Fruit fly (Drosophila melanogaster): ENCODE data around the gene CG2260.

The CG2260 gene

DNA sequence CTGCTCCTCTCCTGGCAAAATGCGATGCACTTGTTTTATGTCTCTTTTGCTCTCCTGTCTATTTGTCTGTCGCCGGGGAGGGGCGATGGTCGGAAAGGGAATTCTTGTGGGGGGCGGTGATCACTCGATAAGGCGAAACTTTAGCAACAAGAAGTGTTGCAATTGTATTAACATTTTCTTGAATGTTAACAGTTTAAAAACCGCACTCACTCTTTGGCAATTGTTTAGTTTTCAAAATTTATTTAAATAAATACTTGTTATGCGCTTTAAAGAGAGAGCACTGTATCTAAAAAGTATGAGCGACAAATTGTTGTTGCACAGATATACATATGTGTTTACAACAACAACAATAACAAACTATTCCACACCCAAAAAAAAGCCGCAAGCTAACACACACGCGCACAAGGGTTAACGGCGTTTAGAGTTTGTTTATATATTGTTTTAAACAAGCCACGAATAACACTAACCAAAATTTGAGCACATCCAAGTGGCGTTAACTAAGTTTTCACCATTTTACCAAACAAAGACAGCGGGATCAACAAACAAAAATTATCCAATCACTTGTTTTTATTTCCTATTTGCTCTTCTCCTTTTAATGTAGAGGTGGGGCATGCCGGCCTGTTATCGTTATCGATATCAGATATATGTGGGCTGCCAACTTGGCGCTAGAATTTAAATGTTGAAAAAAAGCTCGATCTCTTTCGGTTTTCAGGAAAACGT lies 19.3 kb downstream of the CG2260 start, which contains the start of gene CG2258:
Gene CG2258 (minus strand): TSS at position 617 of the 720 bp plus-strand sequence.
- TF ChIP-seq Sin3A (optimal IDR thresholded peaks at IDR 0.05) (no peak), h (optimal IDR thresholded peaks at IDR 0.05) (no peak), ttk (optimal IDR thresholded peaks at IDR 0.05) (no peak), psq (optimal IDR thresholded peaks at IDR 0.05) (no peak), insv (optimal IDR thresholded peaks at IDR 0.05) (no peak), Myc (optimal IDR thresholded peaks at IDR 0.05) (no peak)

DNA sequence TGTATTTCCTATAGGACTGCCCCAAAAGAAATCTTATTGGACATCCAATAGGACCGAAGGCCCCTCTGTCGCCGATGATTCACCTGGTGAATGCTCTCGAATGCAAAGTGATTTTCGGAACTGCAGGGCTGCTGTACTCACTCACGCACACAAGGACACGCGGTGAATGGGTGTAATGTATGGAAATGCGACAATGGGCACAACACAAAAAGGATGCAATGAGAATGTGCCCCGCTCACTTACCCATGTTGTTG lies 20.2 kb downstream of the CG2260 start:
- no peak for TF ChIP-seq psq (optimal IDR thresholded peaks at IDR 0.05)
- TF ChIP-seq Myc (optimal IDR thresholded peaks at IDR 0.05): no peak
- no peak for TF ChIP-seq h (optimal IDR thresholded peaks at IDR 0.05)
- TF ChIP-seq insv (optimal IDR thresholded peaks at IDR 0.05): no peak

DNA sequence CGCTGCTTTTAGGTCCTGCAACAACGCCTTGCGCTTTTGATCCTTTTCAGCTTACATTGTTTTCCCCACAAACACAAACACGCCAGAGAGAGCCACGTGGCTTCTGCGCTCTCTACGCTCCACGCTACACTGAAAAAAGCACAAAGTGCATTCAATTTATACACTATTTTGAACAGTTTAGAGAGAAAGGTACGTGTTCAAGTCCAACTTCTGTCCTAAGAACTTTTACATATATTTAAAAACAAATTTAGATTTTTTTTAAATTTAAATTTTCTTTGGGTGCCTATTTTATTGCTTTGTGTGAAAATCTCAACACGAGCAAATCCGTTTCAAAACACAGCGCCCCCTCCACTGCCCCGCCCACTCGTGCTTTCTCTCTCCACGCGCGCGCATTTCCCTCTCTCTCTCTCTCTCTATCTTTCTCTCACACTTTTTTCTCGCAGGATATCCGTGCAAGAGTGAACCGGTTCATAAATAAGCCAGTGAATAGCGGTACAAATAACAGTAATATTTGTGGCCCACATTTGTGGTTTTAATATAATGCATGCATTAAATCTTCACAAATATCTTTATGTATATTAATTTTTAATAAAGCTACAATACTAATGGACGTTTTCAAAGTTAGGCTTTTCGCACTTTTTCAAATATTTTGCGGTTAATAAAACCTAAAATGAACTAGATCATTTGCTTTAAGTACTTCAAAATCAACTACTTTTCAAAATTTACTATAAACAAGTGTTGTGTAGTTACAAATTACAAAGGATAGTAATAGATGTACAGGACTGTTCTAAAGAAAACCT lies 20.7 kb downstream of the CG2260 start:
- TF ChIP-seq h (optimal IDR thresholded peaks at IDR 0.05): no peak
- TF ChIP-seq insv (optimal IDR thresholded peaks at IDR 0.05): no peak
- no peak for TF ChIP-seq Sin3A (optimal IDR thresholded peaks at IDR 0.05)
- TF ChIP-seq ttk (optimal IDR thresholded peaks at IDR 0.05): no peak
- no peak for TF ChIP-seq Myc (optimal IDR thresholded peaks at IDR 0.05)
- TF ChIP-seq psq (optimal IDR thresholded peaks at IDR 0.05): no peak

DNA sequence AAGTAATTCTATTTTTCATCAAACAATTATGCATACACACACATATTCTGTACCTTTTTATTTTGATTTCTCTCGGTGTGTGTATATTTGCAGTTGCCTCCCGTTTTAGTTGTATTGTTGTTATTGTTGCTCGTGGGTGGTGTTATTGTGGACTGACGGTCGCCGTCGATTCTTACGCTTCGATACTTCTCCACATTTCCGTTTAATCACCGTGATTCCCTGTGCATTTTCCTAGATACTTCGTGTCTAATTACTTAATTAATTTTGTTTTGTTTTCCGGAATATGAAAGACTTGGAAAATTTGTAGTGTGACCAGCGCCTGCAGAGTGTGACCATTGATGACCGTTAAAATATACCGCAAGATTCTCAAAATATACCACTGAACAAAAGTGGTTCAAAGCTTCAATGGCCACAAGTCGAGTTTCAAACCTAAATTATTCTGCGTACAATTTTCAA lies 27.2 kb downstream of the CG2260 start, which contains the start of gene UbcE2H:
Gene UbcE2H (minus strand): TSS at position 343 of the 456 bp plus-strand sequence.
- TF ChIP-seq Sin3A (optimal IDR thresholded peaks at IDR 0.05): no peak

DNA sequence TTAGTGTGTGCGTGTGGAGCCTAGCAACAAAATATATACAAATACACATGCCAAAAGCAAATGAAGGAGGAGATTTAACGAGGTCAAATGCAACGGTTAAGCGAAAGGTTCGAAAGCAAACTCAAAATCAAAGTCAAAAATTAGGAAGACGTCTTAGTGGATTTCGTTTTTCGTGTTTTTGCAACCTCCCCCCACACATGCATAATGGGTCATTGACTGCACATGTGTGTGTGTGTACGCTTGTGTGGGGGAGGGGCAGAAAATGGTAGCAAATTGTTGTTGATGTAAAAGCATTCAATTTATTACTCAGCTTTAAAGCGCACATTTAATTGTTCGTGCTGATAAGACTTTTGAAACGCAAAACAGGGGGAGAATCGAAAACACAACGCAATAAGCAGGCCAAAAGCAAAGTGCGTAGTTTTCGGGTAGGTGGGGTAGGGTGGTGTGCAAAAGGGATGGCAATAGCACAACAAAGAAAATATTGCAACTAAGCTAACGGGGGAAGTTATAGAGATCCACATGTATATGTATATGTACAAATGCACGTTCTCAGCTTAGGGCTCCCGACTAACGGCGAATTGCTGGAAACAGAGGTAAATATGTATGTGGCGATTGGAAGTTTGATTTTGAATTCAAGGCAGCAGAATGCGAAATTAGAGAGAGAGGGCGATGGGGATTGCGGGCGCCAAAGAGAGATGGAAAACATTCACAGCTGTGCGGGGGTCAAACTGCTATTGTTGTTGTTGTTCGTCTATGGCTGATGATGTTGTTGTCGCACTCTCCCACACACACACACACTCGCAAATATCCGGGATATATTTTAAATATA lies 27.8 kb downstream of the CG2260 start:
- TF ChIP-seq Myc (optimal IDR thresholded peaks at IDR 0.05): no peak
- no peak for TF ChIP-seq ttk (optimal IDR thresholded peaks at IDR 0.05)
- TF ChIP-seq Sin3A (optimal IDR thresholded peaks at IDR 0.05): no peak
- no peak for TF ChIP-seq insv (optimal IDR thresholded peaks at IDR 0.05)
- no peak for TF ChIP-seq psq (optimal IDR thresholded peaks at IDR 0.05)
- no peak for TF ChIP-seq h (optimal IDR thresholded peaks at IDR 0.05)

DNA sequence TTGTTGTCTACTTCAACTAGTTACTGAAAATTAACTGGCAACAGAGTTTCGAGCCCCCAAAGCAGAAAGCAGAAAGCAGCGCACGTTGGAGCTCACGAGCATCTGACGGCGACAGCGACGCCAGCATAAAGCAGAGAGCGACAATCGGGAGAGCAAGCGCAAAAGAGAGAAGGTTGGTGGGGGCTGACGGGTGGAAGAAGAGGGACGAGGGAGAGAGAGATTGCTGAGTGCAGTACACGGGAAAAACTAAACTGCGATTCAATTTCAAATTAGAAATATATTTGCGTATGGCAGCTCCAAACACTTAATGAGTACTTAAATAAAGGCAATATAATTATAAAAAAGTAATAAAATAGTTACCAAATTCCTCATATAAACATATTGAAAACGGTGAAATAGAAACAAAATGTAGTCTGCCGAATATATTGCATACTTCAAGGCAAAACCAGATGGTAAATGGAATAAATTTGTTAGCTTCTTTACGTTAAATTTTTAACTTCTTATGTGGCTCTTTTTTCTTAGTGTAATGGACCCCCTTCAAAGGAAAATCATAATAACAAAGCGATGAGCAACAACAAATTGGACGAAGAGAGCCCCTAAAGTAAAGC lies 28.8 kb downstream of the CG2260 start:
- TF ChIP-seq psq (optimal IDR thresholded peaks at IDR 0.05) (no peak), Sin3A (optimal IDR thresholded peaks at IDR 0.05) (no peak), Myc (optimal IDR thresholded peaks at IDR 0.05) (no peak), insv (optimal IDR thresholded peaks at IDR 0.05) (no peak), h (optimal IDR thresholded peaks at IDR 0.05) (no peak), ttk (optimal IDR thresholded peaks at IDR 0.05) (no peak)

DNA sequence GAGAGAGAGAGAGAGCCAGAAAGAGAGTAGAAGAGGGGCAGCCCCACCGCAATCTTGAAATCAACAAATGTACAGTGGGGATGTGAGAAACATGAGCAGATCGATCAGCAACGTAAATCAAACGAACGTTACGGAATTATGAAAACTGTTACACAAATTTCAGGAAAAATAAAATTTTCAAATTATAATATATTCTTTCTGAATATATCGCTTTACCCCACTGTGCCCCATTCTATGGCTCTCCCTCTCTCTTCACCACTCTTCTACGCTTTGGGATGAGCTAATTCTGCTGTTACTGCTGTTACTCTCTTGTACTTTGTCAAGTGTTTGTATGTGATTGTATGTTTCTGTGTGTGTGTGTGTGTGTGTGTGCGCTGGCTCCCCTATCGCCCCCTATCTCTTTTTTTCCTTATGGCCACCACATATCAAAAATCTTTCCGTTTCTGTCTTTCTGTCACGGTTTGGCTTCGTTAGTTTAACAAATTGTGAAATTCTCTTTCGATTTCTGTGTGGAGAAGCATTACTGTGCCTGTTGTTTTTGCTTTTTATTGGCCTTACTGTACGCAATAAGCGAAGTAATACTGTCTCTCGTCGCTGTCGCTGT lies 29.8 kb downstream of the CG2260 start:
- TF ChIP-seq psq (optimal IDR thresholded peaks at IDR 0.05) (no peak), Myc (optimal IDR thresholded peaks at IDR 0.05) (no peak), h (optimal IDR thresholded peaks at IDR 0.05) (no peak), ttk (optimal IDR thresholded peaks at IDR 0.05) (no peak), Sin3A (optimal IDR thresholded peaks at IDR 0.05) (no peak), insv (optimal IDR thresholded peaks at IDR 0.05) (no peak)

DNA sequence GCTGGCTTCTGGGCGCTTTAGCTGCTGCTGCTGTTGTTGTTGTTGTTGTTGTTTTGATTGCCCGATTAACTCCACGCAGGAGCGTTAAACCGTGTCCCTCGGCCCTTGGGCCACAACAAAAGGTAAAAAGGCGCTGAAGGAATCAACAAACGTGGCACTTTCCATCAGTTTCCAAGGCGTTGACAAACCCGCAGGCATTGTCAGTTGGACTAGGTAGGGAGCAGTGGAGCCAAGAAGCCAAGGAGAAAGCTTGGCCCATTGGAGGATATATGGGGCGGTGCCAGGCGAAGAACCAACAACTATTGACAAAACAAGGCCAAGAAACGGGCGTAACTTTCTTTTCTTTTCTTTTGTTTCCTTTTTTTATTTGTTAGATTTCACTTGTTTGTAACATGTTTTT lies 33.8 kb downstream of the CG2260 start, which contains the start of gene CG2256:
Gene CG2256 (minus strand): TSS at position 101 of the 400 bp plus-strand sequence.
- TF ChIP-seq Sin3A (optimal IDR thresholded peaks at IDR 0.05) (no peak), insv (optimal IDR thresholded peaks at IDR 0.05) (no peak), h (optimal IDR thresholded peaks at IDR 0.05) (no peak), Myc (optimal IDR thresholded peaks at IDR 0.05) (no peak), psq (optimal IDR thresholded peaks at IDR 0.05) (no peak)

DNA sequence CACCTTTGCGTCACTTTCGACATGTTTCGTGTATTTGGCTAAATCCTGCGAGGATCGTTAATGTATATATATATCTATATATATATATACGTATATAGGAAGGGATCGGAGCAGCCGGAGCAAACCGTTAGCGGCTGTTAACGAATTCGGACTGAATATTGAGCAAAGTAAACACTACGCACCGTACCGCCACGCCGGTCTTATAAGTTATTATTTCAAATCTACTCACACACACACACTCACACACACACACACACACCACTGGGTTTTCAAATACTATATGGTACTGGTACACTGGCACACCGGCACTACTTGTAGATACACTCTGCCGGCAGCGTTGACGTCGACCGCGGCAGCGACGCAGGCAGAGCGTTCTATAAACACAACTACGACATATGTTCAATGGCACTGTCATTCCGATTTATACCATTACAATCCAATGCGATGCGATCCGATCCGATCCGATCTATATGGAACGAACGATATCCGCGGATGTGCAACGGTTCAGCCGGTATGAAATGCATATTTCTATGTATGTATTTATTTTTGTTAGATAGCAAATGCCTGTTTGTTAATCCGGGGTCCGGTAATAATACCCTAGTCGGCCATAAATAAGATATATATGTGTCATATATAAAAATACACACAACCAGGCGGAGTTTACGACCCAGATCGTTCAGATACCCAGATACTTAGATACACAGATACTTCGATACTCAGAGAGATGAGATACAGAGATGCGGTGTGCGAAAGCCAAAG lies 39.3 kb downstream of the CG2260 start, which contains the start of gene Ldsdh1:
Gene Ldsdh1 (minus strand): TSS at position 179 of the 759 bp plus-strand sequence.
- no peak for TF ChIP-seq Sin3A (optimal IDR thresholded peaks at IDR 0.05)
- TF ChIP-seq psq (optimal IDR thresholded peaks at IDR 0.05): no peak
- TF ChIP-seq insv (optimal IDR thresholded peaks at IDR 0.05): no peak

DNA sequence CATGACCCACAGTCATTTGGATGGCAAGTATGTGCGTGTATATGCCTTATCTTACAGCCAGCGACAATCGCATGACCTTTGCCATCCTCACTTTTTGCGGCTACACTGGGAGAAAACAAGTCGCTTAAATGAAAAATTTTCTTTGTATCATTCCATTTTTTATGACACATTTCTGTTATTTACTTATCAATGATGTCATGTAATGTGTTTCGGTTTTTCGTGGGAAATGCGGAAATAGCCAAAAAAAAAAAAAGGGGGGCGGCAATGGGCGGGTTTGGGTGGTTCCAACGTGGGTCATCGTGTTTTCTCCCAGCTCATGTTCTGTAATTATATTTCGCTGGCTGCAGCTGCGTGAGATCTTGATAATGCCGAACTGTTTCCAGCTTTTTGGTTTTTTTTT lies 40.8 kb downstream of the CG2260 start:
- TF ChIP-seq h (optimal IDR thresholded peaks at IDR 0.05) (no peak), psq (optimal IDR thresholded peaks at IDR 0.05) (no peak), Myc (optimal IDR thresholded peaks at IDR 0.05) (no peak), Sin3A (optimal IDR thresholded peaks at IDR 0.05) (no peak), ttk (optimal IDR thresholded peaks at IDR 0.05) (no peak), insv (optimal IDR thresholded peaks at IDR 0.05) (no peak)

All from Kc167 (cell line).